Worm (Caenorhabditis elegans) whole organism, young adult: ENCODE data around the gene zfp-1.

Source experiments
- B0035.1 ChIP-seq: sonication (generic microtip); optimal IDR thresholded peaks from 2 replicates; lab custom pipeline; 2016; ENCODE audit warnings: missing genetic modification characterization, mild to moderate bottlenecking, missing compliant biosample characterization, missing genotype, missing genetic modification reagents
- B0336.3 ChIP-seq: fragments of 200-800 bp; sonication (Bioruptor generic); IDR thresholded peaks from 2 replicates; pipeline ENCODE4 v1.3.6; 2022; ENCODE audit warnings: missing genetic modification characterization, missing compliant biosample characterization
- C17E4.6 ChIP-seq: fragments of 200-800 bp; sonication (Bioruptor generic); IDR thresholded peaks from 2 replicates; pipeline ENCODE4 v1.3.6; 2022; ENCODE audit warnings: missing genetic modification reagents, missing genetic modification characterization, missing compliant biosample characterization
- D2030.7 ChIP-seq: fragments of 200-800 bp; sonication (Bioruptor generic); IDR thresholded peaks from 2 replicates; pipeline ENCODE4 v1.3.6; 2022; ENCODE audit warnings: missing genetic modification reagents, missing genetic modification characterization, missing compliant biosample characterization
- F22D6.2 ChIP-seq: sonication (generic microtip); optimal IDR thresholded peaks from 2 replicates; lab custom pipeline; 2016; ENCODE audit warnings: mild to moderate bottlenecking, missing genetic modification characterization, missing compliant biosample characterization
- F39B2.1 ChIP-seq: fragments of 200-800 bp; sonication (Bioruptor generic); IDR thresholded peaks from 2 replicates; pipeline ENCODE4 v1.3.6; 2022; ENCODE audit warnings: missing genetic modification reagents, missing genetic modification characterization, missing compliant biosample characterization
- F52B5.7 ChIP-seq: sonication (generic microtip); optimal IDR thresholded peaks from 2 replicates; lab custom pipeline; 2016; ENCODE audit warnings: mild to moderate bottlenecking, missing genetic modification characterization, missing compliant biosample characterization
- F55B11.4 ChIP-seq: sonication (generic microtip); optimal IDR thresholded peaks from 2 replicates; lab custom pipeline; 2016; ENCODE audit warnings: missing compliant biosample characterization, missing genetic modification characterization, borderline replicate concordance; ENCODE audit not compliant: insufficient read depth
- K12H6.12 ChIP-seq: fragments of 200-800 bp; sonication (Bioruptor generic); optimal IDR thresholded peaks from 2 replicates; lab custom pipeline; 2018; ENCODE audit warnings: mild to moderate bottlenecking, missing genetic modification characterization, missing compliant biosample characterization
- Y53G8AR.9 ChIP-seq: fragments of 200-800 bp; sonication (Bioruptor generic); conservative IDR thresholded peaks from 2 replicates; pipeline ENCODE4 v1.3.6; 2022; ENCODE audit warnings: missing genetic modification reagents, missing genetic modification characterization, missing compliant biosample characterization
- Y67H2A.10 ChIP-seq: fragments of 200-800 bp; sonication (Bioruptor generic); conservative IDR thresholded peaks from 2 replicates; pipeline ENCODE4 v1.3.6; 2022; ENCODE audit warnings: missing genetic modification reagents, missing genetic modification characterization, missing compliant biosample characterization
- Y79H2A.3 ChIP-seq: fragments of 200-800 bp; sonication (Bioruptor generic); conservative IDR thresholded peaks from 2 replicates; pipeline ENCODE4 v1.3.6; 2022; ENCODE audit warnings: missing genetic modification reagents, missing genetic modification characterization, missing compliant biosample characterization
- Y95B8A.8 ChIP-seq: fragments of 200-800 bp; sonication (Bioruptor generic); IDR thresholded peaks from 2 replicates; pipeline ENCODE4 v1.3.6; 2022; ENCODE audit warnings: missing genetic modification reagents, missing genetic modification characterization, missing compliant biosample characterization
- akir-1 ChIP-seq: fragments of 200-800 bp; sonication (Bioruptor generic); optimal IDR thresholded peaks from 2 replicates; lab custom pipeline; 2018; ENCODE audit warnings: mild to moderate bottlenecking, missing genetic modification characterization, moderate library complexity, missing compliant biosample characterization
- aptf-3 ChIP-seq: fragments of 200-800 bp; sonication (Bioruptor generic); IDR thresholded peaks from 2 replicates; pipeline ENCODE4 v1.3.6; 2022; ENCODE audit warnings: missing genetic modification characterization, missing compliant biosample characterization
- atf-7 ChIP-seq: sonication (generic microtip); optimal IDR thresholded peaks from 2 replicates; lab custom pipeline; 2017; ENCODE audit warnings: mild to moderate bottlenecking, missing genetic modification characterization, missing compliant biosample characterization
- attf-5 ChIP-seq: fragments of 200-800 bp; sonication (Bioruptor generic); optimal IDR thresholded peaks from 2 replicates; lab custom pipeline; 2018; ENCODE audit warnings: mild to moderate bottlenecking, missing genetic modification characterization, missing compliant biosample characterization
- attf-6 ChIP-seq: fragments of 200-800 bp; sonication (Bioruptor generic); IDR thresholded peaks from 2 replicates; pipeline ENCODE4 v1.3.6; 2022; ENCODE audit warnings: missing genetic modification reagents, missing genetic modification characterization, missing compliant biosample characterization
- cebp-1 ChIP-seq, 2 experiments: fragments of 200-800 bp in 1 of 2; sonication (Bioruptor generic) in 1 of 2; sonication (generic microtip) in 1 of 2; IDR thresholded peaks in 1 of 2; optimal IDR thresholded peaks in 1 of 2; 2 replicates each; pipeline versions ENCODE4 v1.3.6 to Lab custom; 2017 to 2022; ENCODE audit warnings: missing compliant biosample characterization in 2 of 2, missing genetic modification characterization in 2 of 2, mild to moderate bottlenecking in 1 of 2, missing genetic modification reagents in 1 of 2, moderate library complexity in 1 of 2
- ceh-40 ChIP-seq: fragments of 200-800 bp; sonication (Bioruptor generic); IDR thresholded peaks from 2 replicates; pipeline ENCODE4 v1.3.6; 2022; ENCODE audit warnings: missing genetic modification characterization, missing compliant biosample characterization
- ceh-58 ChIP-seq: fragments of 200-800 bp; sonication (Bioruptor generic); IDR thresholded peaks from 2 replicates; pipeline ENCODE4 v1.3.6; 2022; ENCODE audit warnings: missing genetic modification characterization, missing compliant biosample characterization
- ceh-79 ChIP-seq: sonication (generic microtip); optimal IDR thresholded peaks from 2 replicates; lab custom pipeline; 2017; ENCODE audit warnings: mild to moderate bottlenecking, missing genetic modification characterization, missing compliant biosample characterization
- dpl-1 ChIP-seq: fragments of 150-350 bp; optimal IDR thresholded peaks from 2 replicates; lab custom pipeline; 2014; ENCODE audit warnings: missing biosample characterization, missing genetic modification reagents, missing genetic modification characterization
- efl-1 ChIP-seq: fragments of 150-350 bp; optimal IDR thresholded peaks from 2 replicates; lab custom pipeline; 2014; ENCODE audit warnings: missing biosample characterization, missing genetic modification reagents, missing genetic modification characterization
- egl-18 ChIP-seq: fragments of 200-800 bp; sonication (Bioruptor generic); IDR thresholded peaks from 2 replicates; pipeline ENCODE4 v1.3.6; 2022; ENCODE audit warnings: missing genetic modification reagents, missing genetic modification characterization, missing compliant biosample characterization
- egl-44 ChIP-seq: fragments of 200-800 bp; sonication (Bioruptor generic); IDR thresholded peaks from 2 replicates; pipeline ENCODE4 v1.3.6; 2022; ENCODE audit warnings: missing genetic modification reagents, missing genetic modification characterization, missing compliant biosample characterization
- egrh-3 ChIP-seq: fragments of 200-800 bp; sonication (Bioruptor generic); IDR thresholded peaks from 2 replicates; pipeline ENCODE4 v1.3.6; 2022; ENCODE audit warnings: missing genetic modification reagents, missing genetic modification characterization, missing compliant biosample characterization
- ekl-4 ChIP-seq: fragments of 200-800 bp; sonication (Bioruptor generic); IDR thresholded peaks from 2 replicates; pipeline ENCODE4 v1.3.6; 2022; ENCODE audit warnings: missing genetic modification reagents, missing genetic modification characterization, missing compliant biosample characterization
- fkh-3 ChIP-seq: sonication (generic microtip); optimal IDR thresholded peaks from 2 replicates; lab custom pipeline; 2016; ENCODE audit warnings: mild to moderate bottlenecking, missing genetic modification characterization, missing compliant biosample characterization
- gei-17 ChIP-seq: fragments of 200-800 bp; sonication (Bioruptor generic); optimal IDR thresholded peaks from 2 replicates; lab custom pipeline; 2018; ENCODE audit warnings: mild to moderate bottlenecking, missing genetic modification characterization, missing compliant biosample characterization
- him-1 ChIP-seq: sonication (generic microtip); optimal IDR thresholded peaks from 2 replicates; lab custom pipeline; 2016; ENCODE audit warnings: missing genotype, missing genetic modification reagents, missing genetic modification characterization, missing compliant biosample characterization
- hsf-1 ChIP-seq: fragments of 200-800 bp; sonication (Bioruptor generic); IDR thresholded peaks from 2 replicates; pipeline ENCODE4 v1.3.6; 2022; ENCODE audit warnings: missing genetic modification reagents, missing genetic modification characterization, missing compliant biosample characterization
- lir-1 ChIP-seq: fragments of 200-800 bp; sonication (Bioruptor generic); conservative IDR thresholded peaks from 2 replicates; pipeline ENCODE4 v1.3.6; 2022; ENCODE audit warnings: missing genetic modification reagents, missing genetic modification characterization, missing compliant biosample characterization
- lsy-27 ChIP-seq: sonication (generic microtip); optimal IDR thresholded peaks from 2 replicates; lab custom pipeline; 2017; ENCODE audit warnings: missing genetic modification characterization, mild to moderate bottlenecking, missing compliant biosample characterization, antibody characterized with exemption, missing genotype, borderline replicate concordance; ENCODE audit not compliant: insufficient read depth
- madf-10 ChIP-seq: sonication (generic microtip); optimal IDR thresholded peaks from 2 replicates; lab custom pipeline; 2016; ENCODE audit warnings: mild to moderate bottlenecking, missing genetic modification characterization, missing compliant biosample characterization
- mxl-1 ChIP-seq: sonication (generic microtip); optimal IDR thresholded peaks from 2 replicates; lab custom pipeline; 2016; ENCODE audit warnings: missing genetic modification characterization, missing compliant biosample characterization
- nfya-1 ChIP-seq: sonication (generic microtip); optimal IDR thresholded peaks from 2 replicates; lab custom pipeline; 2017; ENCODE audit warnings: antibody characterized with exemption, missing compliant biosample characterization, missing genetic modification characterization, borderline replicate concordance; ENCODE audit not compliant: insufficient read depth
- nfya-2 ChIP-seq: fragments of 200-800 bp; sonication (Bioruptor generic); IDR thresholded peaks from 2 replicates; pipeline ENCODE4 v1.3.6; 2022; ENCODE audit warnings: missing genetic modification reagents, missing genetic modification characterization, missing compliant biosample characterization
- nhr-27 ChIP-seq: fragments of 200-800 bp; sonication (Bioruptor generic); optimal IDR thresholded peaks from 2 replicates; lab custom pipeline; 2018; ENCODE audit warnings: mild to moderate bottlenecking, missing genetic modification characterization, moderate library complexity, missing compliant biosample characterization
- nhr-90 ChIP-seq: sonication (generic microtip); optimal IDR thresholded peaks from 2 replicates; lab custom pipeline; 2016; ENCODE audit warnings: missing genotype, mild to moderate bottlenecking, missing genetic modification characterization, missing compliant biosample characterization
- rcor-1 ChIP-seq: fragments of 200-800 bp; sonication (Bioruptor generic); IDR thresholded peaks from 2 replicates; pipeline ENCODE4 v1.3.6; 2022; ENCODE audit warnings: missing genetic modification reagents, missing genetic modification characterization, missing compliant biosample characterization
- rec-8 ChIP-seq, 2 experiments: sonication (generic microtip); optimal IDR thresholded peaks; 2 replicates each; lab custom pipeline; 2016; ENCODE audit warnings: mild to moderate bottlenecking in 2 of 2, missing genetic modification characterization in 2 of 2, missing genetic modification reagents in 2 of 2, missing genotype in 2 of 2, missing biosample characterization in 1 of 2, missing compliant biosample characterization in 1 of 2, moderate library complexity in 1 of 2
- snpc-1.3 ChIP-seq: sonication (generic microtip); optimal IDR thresholded peaks from 2 replicates; lab custom pipeline; 2017; ENCODE audit warnings: missing genetic modification characterization, mild to moderate bottlenecking, missing compliant biosample characterization, antibody characterized with exemption, moderate library complexity, missing genotype, missing genetic modification reagents; ENCODE audit not compliant: insufficient read depth
- zim-3 ChIP-seq: sonication (generic microtip); optimal IDR thresholded peaks from 2 replicates; lab custom pipeline; 2017; ENCODE audit warnings: mild to moderate bottlenecking, missing genetic modification characterization, moderate library complexity, missing compliant biosample characterization
- ztf-18 ChIP-seq: sonication (generic microtip); optimal IDR thresholded peaks from 2 replicates; lab custom pipeline; 2016; ENCODE audit warnings: missing genotype, mild to moderate bottlenecking, missing genetic modification characterization, missing compliant biosample characterization
- ztf-22 ChIP-seq: fragments of 200-800 bp; sonication (Bioruptor generic); optimal IDR thresholded peaks from 2 replicates; lab custom pipeline; 2018; ENCODE audit warnings: mild to moderate bottlenecking, missing genetic modification characterization, moderate library complexity, missing compliant biosample characterization
- ztf-25 ChIP-seq: fragments of 200-800 bp; sonication (Bioruptor generic); IDR thresholded peaks from 2 replicates; pipeline ENCODE4 v1.3.6; 2022; ENCODE audit warnings: missing genetic modification reagents, missing genetic modification characterization, missing compliant biosample characterization

zfp-1 gene

DNA sequence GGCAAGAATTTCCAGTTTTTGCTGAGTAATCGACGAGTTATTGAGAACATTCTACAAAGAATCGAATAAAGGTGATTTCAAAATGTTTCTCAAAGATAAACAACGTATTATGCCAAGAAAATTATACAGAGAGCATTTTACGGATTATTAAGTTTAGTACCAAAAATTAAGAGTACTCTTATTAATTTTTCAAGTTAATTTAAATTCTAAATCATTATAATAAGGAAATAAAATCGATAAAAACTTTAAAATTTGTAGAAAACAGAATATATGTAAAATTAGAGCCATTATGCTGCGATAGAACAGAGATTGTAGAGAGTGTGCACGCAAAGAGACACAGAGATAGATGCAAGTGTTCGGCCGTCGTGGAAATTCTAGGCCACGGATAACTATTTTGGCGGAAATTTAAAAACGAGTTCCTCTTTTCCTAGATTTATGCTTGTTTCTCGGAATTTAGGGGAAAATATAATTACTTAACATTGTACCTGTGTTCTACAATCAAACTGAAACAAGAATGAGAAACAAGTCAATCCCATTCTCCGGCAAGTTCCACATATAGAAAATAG, 59.2 kb downstream of the zfp-1 start, which contains the start of gene F44E2.9 (continued):
- no peak for TF ChIP-seq atf-7 (tag; lab: Kevin White, UChicago)
- no peak for TF ChIP-seq Y95B8A.8 (GFP tag; lab: Robert Waterston, UW)
- TF ChIP-seq Y67H2A.10 (GFP tag; lab: Robert Waterston, UW): no peak
- no peak for TF ChIP-seq lsy-27 (tag; lab: Kevin White, UChicago)
- TF ChIP-seq cebp-1 (GFP tag; IDR thresholded peaks at IDR 0.05; lab: Robert Waterston, UW): no peak
- peak; percentile 33 for TF ChIP-seq cebp-1 (tag; optimal IDR thresholded peaks at IDR 0.05; lab: Kevin White, UChicago)
- TF ChIP-seq attf-6 (GFP tag; lab: Robert Waterston, UW): no peak
- peak; percentile 74 for TF ChIP-seq D2030.7 (GFP tag; lab: Robert Waterston, UW)
- no peak for TF ChIP-seq ztf-25 (GFP tag; lab: Robert Waterston, UW)
- no peak; the same call in 1 of the 2 replicates for TF ChIP-seq lir-1
- TF ChIP-seq nhr-27 (tag; lab: Kevin White, UChicago): no peak
- TF ChIP-seq F22D6.2: no peak
- TF ChIP-seq F52B5.7 (tag; lab: Kevin White, UChicago): no peak
- no peak for TF ChIP-seq Y79H2A.3 (GFP tag; lab: Robert Waterston, UW)
- TF ChIP-seq ceh-40 (GFP tag; lab: Robert Waterston, UW): no peak
- TF ChIP-seq nfya-1: no peak
- peak; percentile 55 for TF ChIP-seq attf-5 (GFP tag; lab: Kevin White, UChicago)
- TF ChIP-seq ztf-18 (tag; lab: Kevin White, UChicago): peak; percentile 86
- TF ChIP-seq egl-44 (GFP tag; lab: Robert Waterston, UW): no peak
- 0 out of 2 replicates have a peak, but pooled peaks have one; percentile 38 for TF ChIP-seq ekl-4 (GFP tag; lab: Robert Waterston, UW)
- TF ChIP-seq madf-10 (tag; lab: Kevin White, UChicago): peak; percentile 17
- TF ChIP-seq ceh-79 (tag; lab: Kevin White, UChicago): no peak
- peak; percentile 1 for TF ChIP-seq him-1 (tag; lab: Kevin White, UChicago)
- no peak for TF ChIP-seq B0336.3 (GFP tag; lab: Robert Waterston, UW)
- no peak for TF ChIP-seq egrh-3 (GFP tag; lab: Robert Waterston, UW)
- TF ChIP-seq gei-17: no peak
- 0 out of 2 replicates have a peak, but pooled peaks have one; percentile 49 for TF ChIP-seq hsf-1
- no peak for TF ChIP-seq fkh-3
- no peak for TF ChIP-seq snpc-1.3 (tag; lab: Kevin White, UChicago)
- TF ChIP-seq mxl-1: no peak
- 0 out of 2 replicates have a peak, but pooled peaks have one; percentile 19 for TF ChIP-seq rcor-1 (GFP tag; lab: Robert Waterston, UW)
- no peak for TF ChIP-seq F55B11.4 (tag; lab: Kevin White, UChicago)
- TF ChIP-seq ztf-22 (GFP tag; lab: Kevin White, UChicago): no peak
- no peak for TF ChIP-seq aptf-3
- TF ChIP-seq Y53G8AR.9: no peak
- no peak for TF ChIP-seq nhr-90 (tag; lab: Kevin White, UChicago)
- no peak for TF ChIP-seq nfya-2
- peak; percentile 76 for TF ChIP-seq efl-1
- no peak for TF ChIP-seq rec-8 (tag; optimal IDR thresholded peaks at IDR 0.05; lab: Kevin White, UChicago)
- TF ChIP-seq F39B2.1 (GFP tag; lab: Robert Waterston, UW): no peak
- no peak for TF ChIP-seq B0035.1 (tag; lab: Kevin White, UChicago)
- no peak for TF ChIP-seq ceh-58
- peak; percentile 41 for TF ChIP-seq K12H6.12 (tag; lab: Kevin White, UChicago)
- TF ChIP-seq C17E4.6 (GFP tag; lab: Robert Waterston, UW): no peak
- no peak for TF ChIP-seq egl-18 (GFP tag; lab: Robert Waterston, UW)
- TF ChIP-seq akir-1 (GFP tag; lab: Kevin White, UChicago): no peak
- TF ChIP-seq zim-3 (tag; lab: Kevin White, UChicago): no peak
- TF ChIP-seq dpl-1: peak; percentile 79
